Worm (Caenorhabditis elegans) whole organism, early embryonic: ENCODE measurements around the gene srt-40.

Experiments used
- ama-1 ChIP-seq: fragments of 150-350 bp; optimal IDR thresholded peaks from 2 replicates; lab custom pipeline; 2014
- scrt-1 ChIP-seq: fragments of 200-800 bp; sonication (Bioruptor generic); IDR thresholded peaks from 2 replicates; pipeline ENCODE4 v1.3.6; 2022; ENCODE audit warnings: missing genetic modification characterization, missing compliant biosample characterization

DNA sequence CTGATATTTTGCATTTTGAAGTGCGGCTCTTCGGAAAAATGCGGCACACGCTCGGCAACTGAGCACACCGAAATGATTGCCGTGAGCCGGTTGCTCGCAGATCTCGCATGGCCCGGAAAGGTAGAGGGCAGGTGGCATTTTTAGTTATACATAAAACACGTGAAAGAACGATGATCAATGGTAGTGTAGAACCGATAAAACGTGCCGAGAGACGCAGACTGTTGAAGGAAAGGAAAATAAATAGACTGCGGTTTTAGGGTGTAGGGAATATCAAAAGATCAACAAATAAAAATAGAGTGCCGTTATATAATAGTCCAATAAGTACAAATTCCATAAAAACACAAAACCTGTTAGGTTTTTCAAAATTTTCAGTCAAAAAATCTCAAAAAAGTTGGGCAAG, 5.9 kb upstream of the srt-40 start, which contains the start of gene nhr-133:
- TF ChIP-seq ama-1 (lab: Kevin White, UChicago) (no peak), scrt-1 (GFP tag; lab: Robert Waterston, UW) (no peak)
